Fruit fly (Drosophila melanogaster) S2 (cell line): Measurements from ENCODE around the gene CG8837.

Source experiments
- CG8478 ChIP-seq: fragments of >200 bp; optimal IDR thresholded peaks from 2 replicates; lab custom pipeline; 2018
- CTCF ChIP-seq, 2 experiments: fragments of >200 bp; optimal IDR thresholded peaks; 2 replicates each; lab custom pipeline; 2018

dm6 chr2L:3299803-3300202 is 20.2 kb upstream of the CG8837 start:
- TF ChIP-seq CG8478 (lab: Kevin White, UChicago): no peak
- no peak for TF ChIP-seq CTCF (optimal IDR thresholded peaks at IDR 0.05; lab: Kevin White, UChicago)
